Worm (Caenorhabditis elegans) whole organism, L4 larva: ENCODE results near the gene him-3.

Source experiments
- R02D3.7 ChIP-seq: fragments of 150-350 bp; sonication (generic microtip); optimal IDR thresholded peaks from 3 replicates; lab custom pipeline; 2014; ENCODE audit warnings: missing biosample characterization, missing genetic modification characterization
- Y5F2A.4 ChIP-seq: fragments of 200-800 bp; sonication (Bioruptor generic); optimal IDR thresholded peaks from 2 replicates; lab custom pipeline; 2018; ENCODE audit warnings: mild to moderate bottlenecking, missing genetic modification characterization, missing compliant biosample characterization
- ceh-44 ChIP-seq: fragments of 200-800 bp; sonication (Bioruptor generic); IDR thresholded peaks from 2 replicates; pipeline ENCODE4 v1.3.6; 2022; ENCODE audit warnings: missing genetic modification reagents, missing genetic modification characterization, missing compliant biosample characterization
- dmd-8 ChIP-seq: fragments of 200-800 bp; sonication (Bioruptor generic); IDR thresholded peaks from 2 replicates; pipeline ENCODE4 v1.3.6; 2022; ENCODE audit warnings: missing genetic modification characterization, missing compliant biosample characterization
- nhr-237 ChIP-seq: sonication (generic microtip); optimal IDR thresholded peaks from 2 replicates; lab custom pipeline; 2017; ENCODE audit warnings: missing biosample characterization, missing genetic modification characterization
- pqm-1 ChIP-seq: sonication (generic microtip); optimal IDR thresholded peaks from 2 replicates; lab custom pipeline; 2017; ENCODE audit warnings: missing biosample characterization, missing genetic modification characterization
- unc-62 ChIP-seq, 3 experiments: fragments of 150-350 bp in 1 of 3; sonication (generic microtip); optimal IDR thresholded peaks in 2 of 3; peaks in 1 of 3; 1 replicate in 1 of 3; 2 replicates in 2 of 3; lab custom pipeline; 2014 to 2017; ENCODE audit warnings: missing biosample characterization in 3 of 3, missing genetic modification characterization in 3 of 3, missing genetic modification reagents in 3 of 3, missing genotype in 1 of 3

ce11 chrIV:6937548-6937947 lies 39.8 kb upstream of the him-3 start, which contains the start of gene npr-12:
- TF ChIP-seq nhr-237 = no peak
- TF ChIP-seq unc-62 (GFP tag; optimal IDR thresholded peaks at IDR 0.05 in 1 of 2; lab: Kevin White, UChicago) = no peak
- TF ChIP-seq unc-62 (tag; optimal IDR thresholded peaks at IDR 0.05; lab: Kevin White, UChicago) = no peak
- no peak for TF ChIP-seq R02D3.7 (tag; lab: Kevin White, UChicago)
- no peak for TF ChIP-seq Y5F2A.4 (GFP tag; lab: Kevin White, UChicago)
- TF ChIP-seq pqm-1 (tag; lab: Kevin White, UChicago) = no peak
- TF ChIP-seq dmd-8 (GFP tag; lab: Robert Waterston, UW) = no peak
- TF ChIP-seq ceh-44 = no peak
